Worm (Caenorhabditis elegans) whole organism, early embryonic: Measurements from ENCODE around the gene sel-5.

Source experiments
- B0310.2 ChIP-seq: sonication (generic microtip); optimal IDR thresholded peaks from 2 replicates; lab custom pipeline; 2016; ENCODE audit warnings: mild to moderate bottlenecking, missing genetic modification characterization, missing compliant biosample characterization
- F13C5.2 ChIP-seq: sonication (generic microtip); optimal IDR thresholded peaks from 2 replicates; lab custom pipeline; 2017; ENCODE audit warnings: mild to moderate bottlenecking, missing genetic modification characterization, inconsistent platforms, missing compliant biosample characterization
- aly-1 ChIP-seq: sonication (generic microtip); optimal IDR thresholded peaks from 2 replicates; lab custom pipeline; 2016; ENCODE audit warnings: missing genetic modification characterization, missing compliant biosample characterization
- ama-1 ChIP-seq: fragments of 150-350 bp; optimal IDR thresholded peaks from 2 replicates; lab custom pipeline; 2014
- ceh-13 ChIP-seq: fragments of 200-800 bp; sonication (Bioruptor generic); optimal IDR thresholded peaks from 2 replicates; lab custom pipeline; 2018; ENCODE audit warnings: mild to moderate bottlenecking, missing genetic modification characterization, missing compliant biosample characterization
- ceh-36 ChIP-seq: sonication (generic microtip); optimal IDR thresholded peaks from 2 replicates; lab custom pipeline; 2016; ENCODE audit warnings: missing genetic modification characterization, inconsistent platforms, missing compliant biosample characterization
- ets-7 ChIP-seq: sonication (generic microtip); optimal IDR thresholded peaks from 2 replicates; lab custom pipeline; 2016; ENCODE audit warnings: missing genotype, missing genetic modification characterization, missing compliant biosample characterization
- flt-1 ChIP-seq: fragments of 200-800 bp; sonication (Bioruptor generic); IDR thresholded peaks from 2 replicates; pipeline ENCODE4 v1.3.6; 2022; ENCODE audit warnings: missing genetic modification characterization, missing compliant biosample characterization
- hmbx-1 ChIP-seq: sonication (generic microtip); optimal IDR thresholded peaks from 2 replicates; lab custom pipeline; 2016; ENCODE audit warnings: mild to moderate bottlenecking, missing genetic modification characterization, missing compliant biosample characterization
- hmg-4 ChIP-seq: fragments of 200-800 bp; sonication (Bioruptor generic); optimal IDR thresholded peaks from 2 replicates; lab custom pipeline; 2018; ENCODE audit warnings: mild to moderate bottlenecking, missing genetic modification characterization, missing compliant biosample characterization
- hnd-1 ChIP-seq: sonication (generic microtip); optimal IDR thresholded peaks from 2 replicates; lab custom pipeline; 2016; ENCODE audit warnings: missing genetic modification characterization, missing compliant biosample characterization
- pes-1 ChIP-seq: fragments of 200-800 bp; sonication (Bioruptor generic); IDR thresholded peaks from 2 replicates; pipeline ENCODE4 v1.3.6; 2022; ENCODE audit warnings: missing genetic modification reagents, missing genetic modification characterization, missing compliant biosample characterization
- scrt-1 ChIP-seq: fragments of 200-800 bp; sonication (Bioruptor generic); IDR thresholded peaks from 2 replicates; pipeline ENCODE4 v1.3.6; 2022; ENCODE audit warnings: missing genetic modification characterization, missing compliant biosample characterization
- sea-1 ChIP-seq: fragments of 200-800 bp; sonication (Bioruptor generic); conservative IDR thresholded peaks from 2 replicates; pipeline ENCODE4 v1.3.6; 2022; ENCODE audit warnings: missing genetic modification characterization, missing compliant biosample characterization
- tbx-11 ChIP-seq: fragments of 200-800 bp; sonication (Bioruptor generic); IDR thresholded peaks from 2 replicates; pipeline ENCODE4 v1.3.6; 2022; ENCODE audit warnings: missing genetic modification characterization, missing compliant biosample characterization
- tbx-37 ChIP-seq: fragments of 200-800 bp; sonication (Bioruptor generic); conservative IDR thresholded peaks from 2 replicates; pipeline ENCODE4 v1.3.6; 2022; ENCODE audit warnings: missing genetic modification reagents, missing genetic modification characterization, missing compliant biosample characterization
- tra-4 ChIP-seq: sonication (generic microtip); optimal IDR thresholded peaks from 2 replicates; lab custom pipeline; 2017; ENCODE audit warnings: missing genetic modification characterization, missing compliant biosample characterization

Gene sel-5

DNA sequence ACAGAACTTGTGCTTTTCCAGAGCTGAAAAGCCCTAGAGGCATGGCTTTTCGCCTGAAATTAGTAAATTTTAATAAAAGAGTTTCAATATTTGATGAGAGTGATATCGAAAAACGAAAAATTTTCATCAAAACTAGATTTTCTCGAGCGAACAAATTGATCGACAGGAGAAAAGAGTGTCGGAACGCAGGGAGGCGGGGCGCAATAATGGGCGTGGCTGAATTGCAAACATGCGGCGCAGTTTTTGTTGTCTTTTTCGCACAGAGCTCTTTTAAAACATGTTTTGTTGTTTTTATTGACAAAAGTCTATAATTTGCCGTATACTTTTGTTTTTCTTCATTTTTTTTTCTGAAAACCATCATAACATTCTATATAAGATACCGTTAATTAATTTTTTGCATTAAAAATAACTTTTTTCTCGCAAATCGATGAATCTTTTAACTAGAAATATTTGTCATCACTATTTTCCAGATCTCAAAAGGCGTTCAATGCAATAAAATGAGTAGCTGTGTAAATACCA, at the start of gene sel-5, which contains the start of gene wdr-48:
TSS of gene sel-5 (minus strand) at position 53 of the 519 bp plus-strand sequence.
TSS of gene wdr-48 (plus strand) at position 469 of the 519 bp plus-strand sequence.
- TF ChIP-seq hmg-4 (GFP tag; lab: Kevin White, UChicago): no peak
- 0 out of 2 replicates have a peak, but pooled peaks have one; percentile 16 for TF ChIP-seq flt-1 (GFP tag; lab: Robert Waterston, UW)
- TF ChIP-seq tra-4: no peak

DNA sequence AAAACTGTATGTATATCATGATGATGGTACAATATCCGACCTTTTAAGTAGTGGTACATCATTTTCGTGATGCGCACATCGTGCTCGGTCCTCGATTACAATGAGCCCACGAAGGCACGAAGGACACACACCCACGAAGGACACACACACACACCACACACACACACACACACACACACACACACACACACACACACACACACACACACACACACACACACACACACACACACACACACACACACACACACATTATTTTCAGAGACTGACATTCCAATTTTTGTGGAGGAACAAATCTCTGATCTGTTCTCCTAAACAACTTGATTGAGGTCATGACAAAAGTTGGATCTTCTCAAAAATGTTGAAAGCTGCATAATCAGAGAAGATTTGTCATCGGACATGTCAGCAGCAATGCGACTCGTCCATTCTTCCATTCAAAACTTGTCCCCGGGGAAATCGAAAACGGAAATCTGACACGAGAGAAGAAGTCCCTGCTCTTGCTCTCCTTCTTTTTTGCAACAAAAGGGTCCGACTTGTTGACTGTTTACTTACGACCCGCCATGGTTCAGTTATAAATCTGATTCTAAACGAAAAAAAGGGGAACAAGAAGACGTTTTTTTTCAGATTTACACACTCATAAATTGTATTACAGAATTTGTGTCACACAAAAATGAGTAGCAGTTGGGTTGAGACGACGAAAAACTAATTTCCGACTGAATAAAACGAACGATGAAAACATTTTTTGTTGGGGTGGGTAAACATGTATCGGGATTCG, 48.1 kb upstream of the sel-5 start:
- TF ChIP-seq scrt-1 (GFP tag; lab: Robert Waterston, UW) (no peak), tbx-37 (GFP tag; lab: Robert Waterston, UW) (no peak), flt-1 (GFP tag; lab: Robert Waterston, UW) (no peak), B0310.2 (no peak), pes-1 (GFP tag; lab: Robert Waterston, UW) (no peak), hnd-1 (tag; lab: Kevin White, UChicago) (no peak), ets-7 (tag; lab: Kevin White, UChicago) (no peak), ceh-13 (GFP tag; lab: Kevin White, UChicago) (no peak)

DNA sequence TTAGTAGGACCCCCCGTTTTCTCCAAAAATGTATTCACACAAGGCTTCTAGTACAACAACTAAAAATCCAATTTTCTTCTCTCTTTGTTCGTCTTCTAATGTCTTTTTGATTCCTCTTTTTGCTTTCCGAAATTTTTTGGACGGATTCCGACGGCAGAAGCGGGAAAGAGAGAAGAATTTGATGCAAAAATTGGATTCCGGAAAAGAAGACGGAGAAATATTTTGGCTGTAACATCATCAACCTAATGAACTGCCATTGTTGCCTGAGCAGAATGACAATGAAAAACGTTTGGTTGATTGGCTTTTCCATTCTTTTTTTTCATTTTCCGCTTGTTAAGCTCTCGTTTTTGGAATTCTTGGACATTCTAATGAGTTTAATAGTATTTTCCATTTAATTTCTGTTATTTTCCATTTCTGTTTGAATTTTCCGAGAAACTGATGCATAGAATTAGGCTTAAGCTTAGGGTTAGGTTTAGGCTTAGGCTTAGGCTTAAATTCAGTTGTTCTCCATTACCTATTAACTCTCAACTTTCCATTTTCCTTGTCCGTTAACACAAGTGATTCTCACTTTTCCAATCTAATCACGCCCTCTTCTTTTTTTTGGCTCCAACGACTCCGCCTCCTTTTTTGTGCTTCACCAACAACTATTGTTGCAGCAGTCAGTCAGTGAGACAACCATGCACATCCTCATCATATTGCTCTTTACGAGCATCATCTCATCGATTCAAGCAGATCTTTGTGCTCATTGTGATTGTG, 44.3 kb upstream of the sel-5 start, which contains the start of gene lron-5:
TSS of gene lron-5 (plus strand) at position 655 of the 756 bp plus-strand sequence.
- TF ChIP-seq ceh-36: no peak
- TF ChIP-seq hmg-4 (GFP tag; lab: Kevin White, UChicago): no peak
- TF ChIP-seq tbx-37 (GFP tag; lab: Robert Waterston, UW): no peak
- TF ChIP-seq ama-1 (lab: Kevin White, UChicago): no peak
- TF ChIP-seq flt-1 (GFP tag; lab: Robert Waterston, UW): no peak
- TF ChIP-seq sea-1: no peak
- TF ChIP-seq scrt-1 (GFP tag; lab: Robert Waterston, UW): no peak
- no peak for TF ChIP-seq aly-1 (tag; lab: Kevin White, UChicago)

DNA sequence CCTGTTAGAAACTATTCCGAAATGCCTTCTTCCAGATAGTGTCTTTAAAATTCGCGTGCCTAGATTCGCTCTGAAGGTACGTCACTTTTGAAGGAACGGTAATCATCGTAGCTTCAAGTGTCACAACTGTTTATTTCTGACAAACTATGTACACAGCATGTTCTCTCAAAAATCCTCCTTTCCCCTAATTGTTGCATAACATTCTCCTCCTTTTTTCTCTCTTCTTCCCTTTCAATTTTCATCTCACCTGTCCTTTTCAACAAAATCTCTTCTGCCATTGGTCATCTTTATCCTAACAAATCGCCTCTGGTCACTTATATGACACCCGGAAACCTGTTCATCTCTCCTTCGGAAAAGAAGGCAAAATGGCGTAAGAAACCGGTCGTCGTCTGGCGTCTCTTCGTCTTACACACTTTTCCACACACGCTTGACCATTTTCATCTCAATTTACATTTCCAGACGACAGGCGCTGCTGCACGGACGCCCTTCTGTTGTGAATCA, 37.9 kb upstream of the sel-5 start, which contains the start of gene lips-3:
TSS of gene lips-3 (plus strand) at position 458 of the 501 bp plus-strand sequence.
- TF ChIP-seq tra-4 (no peak), tbx-11 (GFP tag; lab: Robert Waterston, UW) (no peak), tbx-37 (GFP tag; lab: Robert Waterston, UW) (no peak), ceh-13 (GFP tag; lab: Kevin White, UChicago) (no peak), hnd-1 (tag; lab: Kevin White, UChicago) (no peak), hmbx-1 (tag; lab: Kevin White, UChicago) (no peak), flt-1 (GFP tag; lab: Robert Waterston, UW) (no peak), B0310.2 (no peak)

DNA sequence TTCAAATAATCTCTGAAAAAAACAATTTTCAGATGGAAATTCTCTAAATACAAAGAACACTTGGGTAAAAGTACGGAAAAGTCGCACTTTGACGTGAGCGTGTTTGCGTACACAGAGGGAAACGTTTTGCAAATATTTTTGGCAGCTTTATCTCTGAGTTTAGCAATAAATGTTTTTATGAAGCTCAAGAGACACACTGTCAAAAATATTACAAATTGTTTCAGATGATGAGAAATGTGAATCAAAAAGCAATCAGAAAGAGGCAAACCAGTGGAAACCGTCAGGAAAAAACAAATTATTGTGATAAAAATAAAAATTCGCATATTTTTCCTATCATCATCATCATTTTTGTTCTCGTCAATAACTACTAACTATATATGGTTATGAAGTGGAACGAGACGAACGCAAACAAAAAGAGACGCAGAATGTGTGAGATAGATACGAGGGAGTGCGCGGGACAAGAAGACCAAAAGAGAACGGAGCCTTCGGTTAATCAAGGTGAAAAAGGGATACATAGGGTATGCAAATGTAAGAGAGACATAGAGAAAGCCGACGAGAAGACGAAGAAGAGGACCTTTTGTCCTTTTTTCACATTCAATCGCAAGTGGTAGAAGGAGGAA, 34.2 kb upstream of the sel-5 start, which contains the start of gene sel-2:
TSS of gene sel-2 (minus strand) at position 51 of the 620 bp plus-strand sequence.
- no peak for TF ChIP-seq hmbx-1 (tag; lab: Kevin White, UChicago)
- no peak for TF ChIP-seq flt-1 (GFP tag; lab: Robert Waterston, UW)
- no peak for TF ChIP-seq ama-1 (lab: Kevin White, UChicago)
- no peak for TF ChIP-seq ceh-13 (GFP tag; lab: Kevin White, UChicago)
- TF ChIP-seq tbx-37 (GFP tag; lab: Robert Waterston, UW): no peak
- no peak for TF ChIP-seq scrt-1 (GFP tag; lab: Robert Waterston, UW)
- TF ChIP-seq B0310.2: no peak
- no peak for TF ChIP-seq F13C5.2
- no peak for TF ChIP-seq hmg-4 (GFP tag; lab: Kevin White, UChicago)
- TF ChIP-seq tra-4: no peak
- no peak for TF ChIP-seq ceh-36
- no peak for TF ChIP-seq pes-1 (GFP tag; lab: Robert Waterston, UW)
- TF ChIP-seq hnd-1 (tag; lab: Kevin White, UChicago): no peak
- TF ChIP-seq aly-1 (tag; lab: Kevin White, UChicago): no peak

DNA sequence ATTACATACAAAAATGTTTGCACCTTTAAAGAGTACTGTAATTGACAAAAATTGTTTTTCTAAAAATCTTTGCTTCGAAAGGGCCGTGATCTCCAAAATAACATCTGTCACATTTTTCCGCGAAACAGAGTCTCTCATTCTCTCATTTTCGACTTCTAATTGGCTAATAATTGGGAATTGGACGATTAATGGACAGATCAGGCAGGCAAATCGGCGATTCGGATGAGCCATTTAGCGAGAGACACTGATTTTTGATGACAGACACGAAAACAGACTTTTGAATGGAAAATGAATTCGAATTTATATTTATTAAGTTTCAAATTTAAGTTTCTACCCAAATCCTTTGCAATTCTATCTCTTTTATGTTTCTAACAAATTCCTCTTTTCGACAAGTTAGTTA, 25.6 kb upstream of the sel-5 start:
- TF ChIP-seq ceh-36: no peak
- no peak for TF ChIP-seq hnd-1 (tag; lab: Kevin White, UChicago)
- TF ChIP-seq aly-1 (tag; lab: Kevin White, UChicago): no peak
- TF ChIP-seq tra-4: no peak
- TF ChIP-seq ama-1 (lab: Kevin White, UChicago): no peak
- no peak for TF ChIP-seq F13C5.2
- TF ChIP-seq ceh-13 (GFP tag; lab: Kevin White, UChicago): no peak
- no peak for TF ChIP-seq ets-7 (tag; lab: Kevin White, UChicago)
- no peak for TF ChIP-seq scrt-1 (GFP tag; lab: Robert Waterston, UW)
- no peak for TF ChIP-seq flt-1 (GFP tag; lab: Robert Waterston, UW)
- TF ChIP-seq tbx-37 (GFP tag; lab: Robert Waterston, UW): no peak

DNA sequence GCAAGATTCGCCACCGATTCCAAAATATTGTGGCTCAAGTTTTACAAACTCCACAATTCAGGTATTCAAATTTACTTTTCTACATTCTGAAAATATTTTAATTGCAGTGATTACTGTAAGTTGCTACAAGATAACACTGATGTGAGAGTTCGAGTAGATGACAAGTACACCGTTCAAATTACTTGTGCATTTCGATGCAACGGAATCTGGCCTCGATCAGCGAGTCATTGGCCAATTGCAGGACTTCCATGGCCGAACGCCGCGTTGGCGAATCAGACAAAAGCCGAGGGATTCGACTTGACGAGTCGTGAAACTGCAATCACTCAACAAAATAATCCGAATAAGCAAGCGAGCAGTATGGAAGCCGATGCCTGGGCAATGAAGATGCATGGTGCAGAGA, 23.0 kb upstream of the sel-5 start:
- TF ChIP-seq ceh-36 (no peak), sea-1 (no peak), scrt-1 (GFP tag; lab: Robert Waterston, UW) (no peak), tbx-37 (GFP tag; lab: Robert Waterston, UW) (no peak), ceh-13 (GFP tag; lab: Kevin White, UChicago) (no peak), flt-1 (GFP tag; lab: Robert Waterston, UW) (no peak), hnd-1 (tag; lab: Kevin White, UChicago) (no peak), pes-1 (GFP tag; lab: Robert Waterston, UW) (no peak), aly-1 (tag; lab: Kevin White, UChicago) (no peak), ama-1 (lab: Kevin White, UChicago) (no peak), F13C5.2 (no peak), B0310.2 (no peak), hmg-4 (GFP tag; lab: Kevin White, UChicago) (no peak), tbx-11 (GFP tag; lab: Robert Waterston, UW) (no peak), tra-4 (no peak), hmbx-1 (tag; lab: Kevin White, UChicago) (no peak), ets-7 (tag; lab: Kevin White, UChicago) (no peak)
